Worm (Caenorhabditis elegans) whole organism, early embryonic: ENCODE data around the gene Y43F8B.13.

Source experiments
- ama-1 ChIP-seq: fragments of 150-350 bp; optimal IDR thresholded peaks from 2 replicates; lab custom pipeline; 2014
- flt-1 ChIP-seq: fragments of 200-800 bp; sonication (Bioruptor generic); IDR thresholded peaks from 2 replicates; pipeline ENCODE4 v1.3.6; 2022; ENCODE audit warnings: missing genetic modification characterization, missing compliant biosample characterization
- hmbx-1 ChIP-seq: sonication (generic microtip); optimal IDR thresholded peaks from 2 replicates; lab custom pipeline; 2016; ENCODE audit warnings: mild to moderate bottlenecking, missing genetic modification characterization, missing compliant biosample characterization
- tbx-37 ChIP-seq: fragments of 200-800 bp; sonication (Bioruptor generic); conservative IDR thresholded peaks from 2 replicates; pipeline ENCODE4 v1.3.6; 2022; ENCODE audit warnings: missing genetic modification reagents, missing genetic modification characterization, missing compliant biosample characterization

DNA sequence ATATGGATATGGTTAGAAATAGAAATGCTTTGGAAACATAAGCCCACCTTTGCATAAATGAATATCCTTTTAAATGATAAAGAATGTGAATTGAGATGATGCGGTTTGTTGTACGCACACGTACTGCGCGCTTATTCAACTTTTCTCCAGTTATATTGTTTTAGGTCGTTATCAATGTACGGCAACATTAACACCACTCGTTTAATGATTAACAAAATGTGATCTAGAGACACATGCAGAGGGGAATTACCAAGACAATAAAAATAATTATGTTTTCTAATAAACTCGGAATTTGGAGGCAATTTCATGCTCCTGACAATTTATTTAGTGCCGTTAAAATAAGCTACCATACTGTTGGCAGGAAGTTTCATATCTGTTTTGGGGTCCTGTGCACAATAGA lies 10.3 kb upstream of the Y43F8B.13 start, which contains the start of gene M04C3.1:
- TF ChIP-seq hmbx-1 (tag; lab: Kevin White, UChicago) (no peak), tbx-37 (GFP tag; lab: Robert Waterston, UW) (no peak), ama-1 (lab: Kevin White, UChicago) (no peak), flt-1 (no peak)
